Worm (Caenorhabditis elegans) whole organism, midembryonic: Measurements from ENCODE around the gene Y61A9LA.7.

Experiments used
- klf-2 ChIP-seq: fragments of 200-800 bp; sonication (Bioruptor generic); conservative IDR thresholded peaks from 2 replicates; pipeline ENCODE4 v1.3.6; 2022; ENCODE audit warnings: missing genetic modification reagents, missing genetic modification characterization, missing compliant biosample characterization
- ztf-23 ChIP-seq: fragments of 200-800 bp; sonication (Bioruptor generic); IDR thresholded peaks from 2 replicates; pipeline ENCODE4 v1.3.6; 2022; ENCODE audit warnings: missing genetic modification reagents, missing genetic modification characterization, missing compliant biosample characterization

DNA sequence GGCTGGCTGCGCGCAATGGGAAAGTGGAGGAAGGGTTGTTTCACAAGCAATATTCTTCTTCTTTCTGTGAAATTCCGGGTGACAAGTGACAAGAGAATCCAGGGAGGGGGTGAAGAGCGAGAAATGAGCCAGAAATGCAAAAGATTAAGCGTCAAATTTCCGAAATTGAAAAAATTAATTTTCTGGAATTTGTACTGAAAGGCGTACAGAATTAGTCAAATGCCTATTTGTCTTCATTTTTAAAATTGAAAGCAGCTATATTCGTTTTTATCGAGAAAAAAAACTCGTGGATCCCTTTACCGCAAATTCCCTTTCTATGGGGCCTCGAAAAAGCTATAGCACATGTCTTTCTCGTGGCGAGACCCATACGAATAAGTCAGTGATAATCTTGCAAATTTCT is 23.9 kb downstream of the Y61A9LA.7 start:
- TF ChIP-seq ztf-23 (GFP tag; lab: Robert Waterston, UW) (no peak), klf-2 (GFP tag; lab: Robert Waterston, UW) (no peak)
